Worm (Caenorhabditis elegans) whole organism, midembryonic: ENCODE measurements around the gene pek-1.

Experiments used
- cog-1 ChIP-seq: sonication (generic microtip); optimal IDR thresholded peaks from 2 replicates; lab custom pipeline; 2016; ENCODE audit warnings: missing genetic modification characterization, missing compliant biosample characterization
- klf-2 ChIP-seq: fragments of 200-800 bp; sonication (Bioruptor generic); conservative IDR thresholded peaks from 2 replicates; pipeline ENCODE4 v1.3.6; 2022; ENCODE audit warnings: missing genetic modification reagents, missing genetic modification characterization, missing compliant biosample characterization
- ztf-23 ChIP-seq: fragments of 200-800 bp; sonication (Bioruptor generic); IDR thresholded peaks from 2 replicates; pipeline ENCODE4 v1.3.6; 2022; ENCODE audit warnings: missing genetic modification reagents, missing genetic modification characterization, missing compliant biosample characterization

ce11 chrX:11435488-11435887 is 20.8 kb upstream of the pek-1 start:
- TF ChIP-seq cog-1 (tag; lab: Kevin White, UChicago) (no peak), klf-2 (no peak), ztf-23 (no peak)
